Worm (Caenorhabditis elegans) whole organism, L1 larva: ENCODE data around the gene srxa-2.

ENCODE experiments used
- C16A3.4 ChIP-seq: fragments of 150-350 bp; optimal IDR thresholded peaks from 2 replicates; lab custom pipeline; 2014; ENCODE audit warnings: missing biosample characterization, missing genetic modification characterization
- C34B4.2 ChIP-seq: sonication (generic microtip); optimal IDR thresholded peaks from 2 replicates; lab custom pipeline; 2017; ENCODE audit warnings: mild to moderate bottlenecking, missing genetic modification characterization, missing compliant biosample characterization
- aha-1 ChIP-seq: fragments of 150-350 bp; optimal IDR thresholded peaks from 2 replicates; lab custom pipeline; 2014; ENCODE audit warnings: missing biosample characterization, missing genetic modification characterization
- aly-2 ChIP-seq: fragments of 150-350 bp; optimal IDR thresholded peaks from 2 replicates; lab custom pipeline; 2014; ENCODE audit warnings: missing biosample characterization, missing genetic modification characterization
- ama-1 ChIP-seq: fragments of 150-350 bp; optimal IDR thresholded peaks from 2 replicates; lab custom pipeline; 2014
- blmp-1 ChIP-seq: fragments of 150-350 bp; optimal IDR thresholded peaks from 2 replicates; lab custom pipeline; 2014; ENCODE audit warnings: missing biosample characterization, missing genetic modification characterization
- ceh-82 ChIP-seq, 3 experiments: fragments of 150-350 bp in 1 of 3; sonication (generic microtip) in 2 of 3; optimal IDR thresholded peaks; 2 replicates each; lab custom pipeline; 2014 to 2017; ENCODE audit warnings: missing biosample characterization in 3 of 3, missing genetic modification characterization in 3 of 3
- ceh-90 ChIP-seq: sonication (generic microtip); optimal IDR thresholded peaks from 2 replicates; lab custom pipeline; 2016; ENCODE audit warnings: missing genetic modification characterization, missing compliant biosample characterization
- ces-1 ChIP-seq: fragments of 150-350 bp; optimal IDR thresholded peaks from 2 replicates; lab custom pipeline; 2014; ENCODE audit warnings: missing biosample characterization, missing genetic modification reagents, missing genetic modification characterization
- dpl-1 ChIP-seq, 3 experiments: fragments of 150-350 bp in 2 of 3; sonication (generic microtip) in 1 of 3; optimal IDR thresholded peaks; 2 replicates each; lab custom pipeline; 2014 to 2017; ENCODE audit warnings: missing biosample characterization in 3 of 3, missing genetic modification characterization in 3 of 3, missing genetic modification reagents in 3 of 3
- dsc-1 ChIP-seq: sonication (generic microtip); optimal IDR thresholded peaks from 2 replicates; lab custom pipeline; 2016; ENCODE audit warnings: mild to moderate bottlenecking, missing genetic modification characterization, missing compliant biosample characterization
- efl-1 ChIP-seq, 4 experiments: fragments of 150-350 bp; optimal IDR thresholded peaks in 3 of 4; peaks in 1 of 4; 1 replicate in 1 of 4; 2 replicates in 3 of 4; lab custom pipeline; 2014; ENCODE audit warnings: missing biosample characterization in 2 of 4, missing genetic modification characterization in 2 of 4, missing genetic modification reagents in 2 of 4
- egl-27 ChIP-seq, 2 experiments: fragments of 150-350 bp in 1 of 2; sonication (generic microtip); optimal IDR thresholded peaks; 3 replicates each; lab custom pipeline; 2017 to 2018; ENCODE audit warnings: missing biosample characterization in 2 of 2, missing genetic modification characterization in 2 of 2, missing genetic modification reagents in 2 of 2
- elt-2 ChIP-seq: sonication (generic microtip); optimal IDR thresholded peaks from 2 replicates; lab custom pipeline; 2016; ENCODE audit warnings: missing genetic modification characterization, mild to moderate bottlenecking, inconsistent platforms, missing compliant biosample characterization, missing genetic modification reagents
- elt-3 ChIP-seq, 6 experiments: fragments of 150-350 bp in 1 of 6; sonication (generic microtip); optimal IDR thresholded peaks; 2 replicates each; lab custom pipeline; 2017 to 2018; ENCODE audit warnings: missing biosample characterization in 6 of 6, missing genetic modification characterization in 6 of 6, inconsistent platforms in 1 of 6
- fkh-10 ChIP-seq: sonication (generic microtip); optimal IDR thresholded peaks from 2 replicates; lab custom pipeline; 2017; ENCODE audit warnings: missing biosample characterization, missing genetic modification reagents, missing genetic modification characterization
- fkh-8 ChIP-seq: sonication (generic microtip); optimal IDR thresholded peaks from 2 replicates; lab custom pipeline; 2016; ENCODE audit warnings: mild to moderate bottlenecking, missing genetic modification characterization, missing compliant biosample characterization
- fos-1 ChIP-seq: fragments of 150-350 bp; optimal IDR thresholded peaks from 2 replicates; lab custom pipeline; 2014; ENCODE audit warnings: missing biosample characterization, missing genetic modification characterization
- grh-1 ChIP-seq: fragments of 200-800 bp; sonication (Bioruptor generic); IDR thresholded peaks from 2 replicates; pipeline ENCODE4 v1.3.6; 2022; ENCODE audit warnings: missing genetic modification reagents, missing genetic modification characterization, missing compliant biosample characterization
- hlh-17 ChIP-seq: fragments of 200-800 bp; sonication (Bioruptor generic); optimal IDR thresholded peaks from 2 replicates; lab custom pipeline; 2018; ENCODE audit warnings: missing genetic modification characterization, mild to moderate bottlenecking, missing compliant biosample characterization, moderate library complexity, borderline replicate concordance
- irx-1 ChIP-seq: sonication (generic microtip); optimal IDR thresholded peaks from 2 replicates; lab custom pipeline; 2016; ENCODE audit warnings: missing genetic modification characterization, missing compliant biosample characterization
- isw-1 ChIP-seq: fragments of 200-800 bp; sonication (Bioruptor generic); IDR thresholded peaks from 2 replicates; pipeline ENCODE4 v1.3.6; 2022; ENCODE audit warnings: missing genetic modification characterization, missing compliant biosample characterization
- lin-15B ChIP-seq: fragments of 150-350 bp; sonication (generic microtip); optimal IDR thresholded peaks from 3 replicates; lab custom pipeline; 2014; ENCODE audit warnings: missing biosample characterization, missing genetic modification characterization
- lin-35 ChIP-seq, 2 experiments: fragments of 150-350 bp; optimal IDR thresholded peaks; 2 replicates each; lab custom pipeline; 2014; ENCODE audit warnings: missing biosample characterization in 2 of 2, missing genetic modification characterization in 2 of 2, missing genetic modification reagents in 2 of 2
- lir-3 ChIP-seq: sonication (generic microtip); optimal IDR thresholded peaks from 2 replicates; lab custom pipeline; 2016; ENCODE audit warnings: mild to moderate bottlenecking, missing genetic modification characterization, moderate library complexity, missing compliant biosample characterization; ENCODE audit not compliant: poor library complexity
- lsy-2 ChIP-seq, 2 experiments: fragments of 150-350 bp; optimal IDR thresholded peaks; 2 replicates each; lab custom pipeline; 2014; ENCODE audit warnings: missing biosample characterization in 2 of 2, missing genetic modification characterization in 2 of 2
- mab-9 ChIP-seq: fragments of 200-800 bp; sonication (Bioruptor generic); IDR thresholded peaks from 2 replicates; pipeline ENCODE4 v1.3.6; 2022; ENCODE audit warnings: missing genetic modification reagents, missing genetic modification characterization, missing compliant biosample characterization
- mdl-1 ChIP-seq, 2 experiments: fragments of 150-350 bp; optimal IDR thresholded peaks; 2 replicates each; lab custom pipeline; 2014 to 2017; ENCODE audit warnings: missing biosample characterization in 2 of 2, missing genetic modification characterization in 2 of 2, inconsistent platforms in 1 of 2
- nhr-12 ChIP-seq: sonication (generic microtip); optimal IDR thresholded peaks from 2 replicates; lab custom pipeline; 2017; ENCODE audit warnings: missing biosample characterization, missing genetic modification characterization
- nhr-19 ChIP-seq: fragments of 200-800 bp; sonication (Bioruptor generic); conservative IDR thresholded peaks from 2 replicates; pipeline ENCODE4 v1.3.6; 2022; ENCODE audit warnings: missing genetic modification characterization, missing compliant biosample characterization
- nhr-237 ChIP-seq: fragments of 150-350 bp; optimal IDR thresholded peaks from 2 replicates; lab custom pipeline; 2014; ENCODE audit warnings: missing biosample characterization, missing genetic modification characterization
- nhr-47 ChIP-seq: sonication (generic microtip); optimal IDR thresholded peaks from 2 replicates; lab custom pipeline; 2016; ENCODE audit warnings: mild to moderate bottlenecking, missing genetic modification characterization, moderate library complexity, missing compliant biosample characterization
- nhr-71 ChIP-seq: sonication (generic microtip); optimal IDR thresholded peaks from 2 replicates; lab custom pipeline; 2016; ENCODE audit warnings: mild to moderate bottlenecking, missing genetic modification characterization, moderate library complexity, missing compliant biosample characterization
- nhr-76 ChIP-seq: sonication (generic microtip); optimal IDR thresholded peaks from 2 replicates; lab custom pipeline; 2017; ENCODE audit warnings: missing biosample characterization, missing genetic modification characterization
- nhr-85 ChIP-seq: sonication (generic microtip); peaks from one replicate; lab custom pipeline; 2016; ENCODE audit warnings: missing genetic modification characterization, inconsistent platforms, missing compliant biosample characterization
- nhr-90 ChIP-seq: sonication (generic microtip); optimal IDR thresholded peaks from 2 replicates; lab custom pipeline; 2016; ENCODE audit warnings: mild to moderate bottlenecking, missing genetic modification characterization, missing compliant biosample characterization; ENCODE audit not compliant: poor library complexity
- pag-3 ChIP-seq: sonication (generic microtip); optimal IDR thresholded peaks from 2 replicates; lab custom pipeline; 2017; ENCODE audit warnings: missing genetic modification characterization, mild to moderate bottlenecking, missing compliant biosample characterization, antibody characterized with exemption, borderline replicate concordance; ENCODE audit not compliant: insufficient read depth
- rnt-1 ChIP-seq: sonication (generic microtip); optimal IDR thresholded peaks from 2 replicates; lab custom pipeline; 2016; ENCODE audit warnings: mild to moderate bottlenecking, missing genetic modification characterization, moderate library complexity, missing compliant biosample characterization
- snu-23 ChIP-seq: sonication (generic microtip); optimal IDR thresholded peaks from 2 replicates; lab custom pipeline; 2016; ENCODE audit warnings: missing genetic modification characterization, missing compliant biosample characterization
- sptf-1 ChIP-seq: fragments of 150-350 bp; optimal IDR thresholded peaks from 2 replicates; lab custom pipeline; 2014; ENCODE audit warnings: missing biosample characterization, missing genetic modification characterization
- swsn-7 ChIP-seq: sonication (generic microtip); optimal IDR thresholded peaks from 2 replicates; lab custom pipeline; 2016; ENCODE audit warnings: missing genetic modification characterization, missing compliant biosample characterization
- tbx-2 ChIP-seq: sonication (generic microtip); optimal IDR thresholded peaks from 2 replicates; lab custom pipeline; 2016; ENCODE audit warnings: missing genetic modification characterization, missing compliant biosample characterization
- tlp-1 ChIP-seq: fragments of 150-350 bp; optimal IDR thresholded peaks from 2 replicates; lab custom pipeline; 2014; ENCODE audit warnings: missing biosample characterization, missing genetic modification characterization
- unc-130 ChIP-seq: fragments of 150-350 bp; optimal IDR thresholded peaks from 2 replicates; lab custom pipeline; 2017; ENCODE audit warnings: missing biosample characterization, missing genetic modification characterization, inconsistent platforms
- unc-98 ChIP-seq: fragments of 200-800 bp; sonication (Bioruptor generic); IDR thresholded peaks from 2 replicates; pipeline ENCODE4 v1.3.6; 2022; ENCODE audit warnings: missing genetic modification characterization, missing compliant biosample characterization
- xbp-1 ChIP-seq: sonication (generic microtip); optimal IDR thresholded peaks from 2 replicates; lab custom pipeline; 2016; ENCODE audit warnings: missing genetic modification characterization, missing compliant biosample characterization
- zag-1 ChIP-seq: fragments of 150-350 bp; optimal IDR thresholded peaks from 2 replicates; lab custom pipeline; 2014; ENCODE audit warnings: missing biosample characterization, missing genetic modification characterization
- ztf-4 ChIP-seq: fragments of 150-350 bp; optimal IDR thresholded peaks from 2 replicates; lab custom pipeline; 2014; ENCODE audit warnings: missing biosample characterization, missing genetic modification characterization

srxa-2 gene

ce11 chrIV:9398512-9398911, 24.7 kb upstream of the srxa-2 start, which contains the start of gene F56D5.2:
Gene F56D5.2, minus strand, starts transcription at chrIV:9398612.
- TF ChIP-seq C16A3.4 (tag; lab: Kevin White, UChicago), result no peak
- TF ChIP-seq grh-1 (GFP tag; lab: Robert Waterston, UW), result no peak
- no peak for TF ChIP-seq aha-1 (tag; lab: Kevin White, UChicago)
- TF ChIP-seq lir-3 (tag; lab: Kevin White, UChicago), result no peak
- TF ChIP-seq ces-1 (GFP tag; lab: Kevin White, UChicago), result no peak
- TF ChIP-seq ama-1 (lab: Kevin White, UChicago), result no peak
- TF ChIP-seq unc-98 (GFP tag; lab: Robert Waterston, UW), result no peak
- no peak for TF ChIP-seq fkh-8
- TF ChIP-seq hlh-17, result no peak
- TF ChIP-seq nhr-85 (tag; lab: Kevin White, UChicago), result no peak
- no peak for TF ChIP-seq sptf-1 (tag; lab: Kevin White, UChicago)
- TF ChIP-seq nhr-90 (tag; lab: Kevin White, UChicago), result no peak
- no peak for TF ChIP-seq aly-2

DNA sequence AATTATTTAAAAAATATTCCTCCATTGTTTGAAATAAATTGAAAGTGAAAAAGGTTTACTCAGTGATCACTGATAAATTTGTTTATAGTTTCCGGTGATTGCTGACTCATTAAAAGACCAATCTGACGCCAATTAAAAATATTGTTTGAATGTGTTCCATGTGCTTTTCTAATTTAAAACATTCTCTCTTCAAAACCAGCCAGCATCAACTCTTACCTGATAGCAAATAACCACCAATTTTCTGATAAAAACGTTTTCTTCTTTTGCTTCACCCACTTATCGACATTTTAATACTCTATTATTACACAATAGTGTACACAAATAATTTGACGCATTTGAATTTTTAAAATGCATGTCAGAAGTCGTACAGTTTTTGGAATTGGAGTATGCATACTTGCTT, 21.5 kb upstream of the srxa-2 start, which contains the start of gene F56D5.6:
F56D5.6 (plus strand) TSS at position 208 of the 400 bp plus-strand sequence.
- TF ChIP-seq elt-2 (tag; lab: Kevin White, UChicago) (peak; percentile 17), C34B4.2 (tag; lab: Kevin White, UChicago) (no peak)

DNA sequence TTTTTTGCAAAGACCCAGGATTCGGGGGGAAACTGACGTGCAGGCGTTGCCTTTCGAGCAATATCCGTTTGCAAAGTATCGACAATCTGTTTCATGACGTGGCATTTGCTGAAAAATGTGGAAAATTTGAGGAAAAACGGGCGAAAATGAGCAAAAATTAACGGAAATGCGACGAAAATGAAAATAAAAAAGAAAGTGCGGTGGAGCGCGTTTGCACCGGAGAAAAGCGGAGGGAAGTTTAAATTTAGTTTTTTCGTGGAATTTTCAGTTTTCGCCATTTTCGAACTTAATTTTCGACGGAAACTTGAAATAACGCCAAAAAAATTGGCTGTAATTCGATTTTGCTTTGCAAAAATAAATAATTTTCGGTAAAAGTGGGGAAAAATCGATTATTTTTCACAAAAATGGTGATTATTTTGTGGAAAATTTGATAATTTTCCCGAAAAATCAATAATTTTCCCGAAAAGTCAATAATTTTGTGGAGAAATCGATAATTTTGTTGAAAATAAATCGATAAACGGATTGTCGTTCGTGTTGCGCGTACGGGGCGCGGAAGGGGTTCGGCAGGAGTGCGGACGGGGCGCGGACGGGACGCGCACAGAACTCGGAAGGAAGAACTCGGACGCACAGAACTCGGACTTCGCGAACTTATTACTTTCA, 19.3 kb upstream of the srxa-2 start:
- TF ChIP-seq nhr-19 (peak; percentile 36; the same call in 1 of the 2 replicates), nhr-47 (tag; lab: Kevin White, UChicago) (peak; percentile 57), ceh-82 (tag; optimal IDR thresholded peaks at IDR 0.05; lab: Kevin White, UChicago) (peak in 1 of 3 experiments; percentile 8), nhr-237 (no peak), fos-1 (no peak), grh-1 (GFP tag; lab: Robert Waterston, UW) (no peak; the same call in 1 of the 2 replicates), dpl-1 (GFP tag; optimal IDR thresholded peaks at IDR 0.05; lab: Kevin White, UChicago) (peak; percentile 87 to 90 (median 90)), lin-35 (GFP tag; optimal IDR thresholded peaks at IDR 0.05; lab: Kevin White, UChicago) (peak; percentile 87 to 93), pag-3 (no peak), rnt-1 (tag; lab: Kevin White, UChicago) (peak; percentile 45), elt-3 (tag; optimal IDR thresholded peaks at IDR 0.05; lab: Kevin White, UChicago) (no peak), xbp-1 (peak; percentile 45), lin-15B (no peak), zag-1 (tag; lab: Kevin White, UChicago) (no peak), mab-9 (GFP tag; lab: Robert Waterston, UW) (no peak), efl-1 (optimal IDR thresholded peaks at IDR 0.05; lab: Kevin White, UChicago) (peak; percentile 93 to 96), efl-1 (GFP tag; optimal IDR thresholded peaks at IDR 0.05 in 1 of 2; lab: Kevin White, UChicago) (peak; percentile 92 to 99), mdl-1 (tag; optimal IDR thresholded peaks at IDR 0.05; lab: Kevin White, UChicago) (no peak), tbx-2 (peak; percentile 22), isw-1 (GFP tag; lab: Robert Waterston, UW) (peak; percentile 55), nhr-85 (tag; lab: Kevin White, UChicago) (peak; percentile 75), egl-27 (tag; optimal IDR thresholded peaks at IDR 0.05; lab: Kevin White, UChicago) (no peak), nhr-12 (tag; lab: Kevin White, UChicago) (no peak), irx-1 (tag; lab: Kevin White, UChicago) (peak; percentile 38), dsc-1 (tag; lab: Kevin White, UChicago) (peak; percentile 17), tlp-1 (tag; lab: Kevin White, UChicago) (no peak), nhr-76 (no peak), lsy-2 (tag; optimal IDR thresholded peaks at IDR 0.05; lab: Kevin White, UChicago) (peak in 1 of 2 experiments; percentile 39), snu-23 (peak; percentile 22), nhr-71 (peak; percentile 49), blmp-1 (tag; lab: Kevin White, UChicago) (no peak), ceh-90 (tag; lab: Kevin White, UChicago) (no peak), swsn-7 (peak; percentile 10), unc-130 (tag; lab: Kevin White, UChicago) (no peak), fkh-10 (no peak), ztf-4 (tag; lab: Kevin White, UChicago) (no peak)
